Fruit fly (Drosophila melanogaster): ENCODE measurements around the gene CtsL3.

DNA sequence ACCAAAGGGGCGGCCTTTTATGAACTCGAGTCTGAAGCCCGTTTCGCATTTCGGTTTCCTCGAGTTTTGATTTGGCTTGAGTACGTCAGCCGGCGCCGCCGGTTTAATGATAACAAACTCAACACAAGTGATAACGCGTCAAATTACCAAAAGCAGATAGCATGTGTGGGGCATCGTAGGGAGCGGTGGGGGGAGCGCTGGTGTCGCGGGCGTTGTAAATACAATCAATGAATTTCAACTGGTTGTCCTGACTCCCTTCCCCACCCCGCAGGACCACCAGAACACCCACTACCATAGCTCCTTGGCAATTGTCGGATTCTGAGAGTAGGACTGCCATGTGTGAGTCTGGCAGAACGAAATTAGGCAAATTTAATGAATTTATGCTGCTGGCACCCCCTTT, 29.2 kb downstream of the CtsL3 start:
- no peak for TF ChIP-seq CG10348 (GFP tag; IDR thresholded peaks at IDR 0.05)
- TF ChIP-seq CG13204 (GFP tag; optimal IDR thresholded peaks at IDR 0.05): no peak
- no peak for TF ChIP-seq Pif1A (GFP tag; optimal IDR thresholded peaks at IDR 0.05)
- TF ChIP-seq CG15710 (tag; optimal IDR thresholded peaks at IDR 0.05): no peak
